Worm (Caenorhabditis elegans) whole organism, early embryonic: ENCODE data around the gene C17H12.11.

Experiments
- B0310.2 ChIP-seq: sonication (generic microtip); optimal IDR thresholded peaks from 2 replicates; lab custom pipeline; 2016; ENCODE audit warnings: mild to moderate bottlenecking, missing genetic modification characterization, missing compliant biosample characterization
- F13C5.2 ChIP-seq: sonication (generic microtip); optimal IDR thresholded peaks from 2 replicates; lab custom pipeline; 2017; ENCODE audit warnings: mild to moderate bottlenecking, missing genetic modification characterization, inconsistent platforms, missing compliant biosample characterization
- ama-1 ChIP-seq: fragments of 150-350 bp; optimal IDR thresholded peaks from 2 replicates; lab custom pipeline; 2014
- ceh-13 ChIP-seq: fragments of 200-800 bp; sonication (Bioruptor generic); optimal IDR thresholded peaks from 2 replicates; lab custom pipeline; 2018; ENCODE audit warnings: mild to moderate bottlenecking, missing genetic modification characterization, missing compliant biosample characterization
- ceh-36 ChIP-seq: sonication (generic microtip); optimal IDR thresholded peaks from 2 replicates; lab custom pipeline; 2016; ENCODE audit warnings: missing genetic modification characterization, inconsistent platforms, missing compliant biosample characterization
- ets-7 ChIP-seq: sonication (generic microtip); optimal IDR thresholded peaks from 2 replicates; lab custom pipeline; 2016; ENCODE audit warnings: missing genotype, missing genetic modification characterization, missing compliant biosample characterization
- flt-1 ChIP-seq: fragments of 200-800 bp; sonication (Bioruptor generic); IDR thresholded peaks from 2 replicates; pipeline ENCODE4 v1.3.6; 2022; ENCODE audit warnings: missing genetic modification characterization, missing compliant biosample characterization
- hmg-4 ChIP-seq: fragments of 200-800 bp; sonication (Bioruptor generic); optimal IDR thresholded peaks from 2 replicates; lab custom pipeline; 2018; ENCODE audit warnings: mild to moderate bottlenecking, missing genetic modification characterization, missing compliant biosample characterization
- hnd-1 ChIP-seq: sonication (generic microtip); optimal IDR thresholded peaks from 2 replicates; lab custom pipeline; 2016; ENCODE audit warnings: missing genetic modification characterization, missing compliant biosample characterization
- pes-1 ChIP-seq: fragments of 200-800 bp; sonication (Bioruptor generic); IDR thresholded peaks from 2 replicates; pipeline ENCODE4 v1.3.6; 2022; ENCODE audit warnings: missing genetic modification reagents, missing genetic modification characterization, missing compliant biosample characterization
- scrt-1 ChIP-seq: fragments of 200-800 bp; sonication (Bioruptor generic); IDR thresholded peaks from 2 replicates; pipeline ENCODE4 v1.3.6; 2022; ENCODE audit warnings: missing genetic modification characterization, missing compliant biosample characterization
- tbx-11 ChIP-seq: fragments of 200-800 bp; sonication (Bioruptor generic); IDR thresholded peaks from 2 replicates; pipeline ENCODE4 v1.3.6; 2022; ENCODE audit warnings: missing genetic modification characterization, missing compliant biosample characterization
- tbx-37 ChIP-seq: fragments of 200-800 bp; sonication (Bioruptor generic); conservative IDR thresholded peaks from 2 replicates; pipeline ENCODE4 v1.3.6; 2022; ENCODE audit warnings: missing genetic modification reagents, missing genetic modification characterization, missing compliant biosample characterization
- tra-4 ChIP-seq: sonication (generic microtip); optimal IDR thresholded peaks from 2 replicates; lab custom pipeline; 2017; ENCODE audit warnings: missing genetic modification characterization, missing compliant biosample characterization

ce11 chrIV:6833617-6834016 is 31.4 kb downstream of the C17H12.11 start:
- no peak for TF ChIP-seq hnd-1
- no peak for TF ChIP-seq F13C5.2
- TF ChIP-seq ceh-36 (tag; lab: Kevin White, UChicago) = no peak
- no peak for TF ChIP-seq B0310.2 (tag; lab: Kevin White, UChicago)
- no peak for TF ChIP-seq ama-1 (lab: Kevin White, UChicago)
- no peak for TF ChIP-seq hmg-4 (GFP tag; lab: Kevin White, UChicago)
- TF ChIP-seq tbx-11 = no peak
- no peak for TF ChIP-seq tra-4 (tag; lab: Kevin White, UChicago)
- no peak for TF ChIP-seq tbx-37
- TF ChIP-seq ets-7 (tag; lab: Kevin White, UChicago) = no peak
- no peak for TF ChIP-seq ceh-13 (GFP tag; lab: Kevin White, UChicago)
- TF ChIP-seq scrt-1 = no peak
- no peak for TF ChIP-seq pes-1 (GFP tag; lab: Robert Waterston, UW)
- TF ChIP-seq flt-1 (GFP tag; lab: Robert Waterston, UW) = no peak
